Worm (Caenorhabditis elegans) whole organism, early embryonic: ENCODE measurements around the gene idpb-3.

Experiments used
- B0310.2 ChIP-seq: sonication (generic microtip); optimal IDR thresholded peaks from 2 replicates; lab custom pipeline; 2016; ENCODE audit warnings: mild to moderate bottlenecking, missing genetic modification characterization, missing compliant biosample characterization
- F13C5.2 ChIP-seq: sonication (generic microtip); optimal IDR thresholded peaks from 2 replicates; lab custom pipeline; 2017; ENCODE audit warnings: mild to moderate bottlenecking, missing genetic modification characterization, inconsistent platforms, missing compliant biosample characterization
- ama-1 ChIP-seq: fragments of 150-350 bp; optimal IDR thresholded peaks from 2 replicates; lab custom pipeline; 2014
- flt-1 ChIP-seq: fragments of 200-800 bp; sonication (Bioruptor generic); IDR thresholded peaks from 2 replicates; pipeline ENCODE4 v1.3.6; 2022; ENCODE audit warnings: missing genetic modification characterization, missing compliant biosample characterization
- sea-1 ChIP-seq: fragments of 200-800 bp; sonication (Bioruptor generic); conservative IDR thresholded peaks from 2 replicates; pipeline ENCODE4 v1.3.6; 2022; ENCODE audit warnings: missing genetic modification characterization, missing compliant biosample characterization

DNA sequence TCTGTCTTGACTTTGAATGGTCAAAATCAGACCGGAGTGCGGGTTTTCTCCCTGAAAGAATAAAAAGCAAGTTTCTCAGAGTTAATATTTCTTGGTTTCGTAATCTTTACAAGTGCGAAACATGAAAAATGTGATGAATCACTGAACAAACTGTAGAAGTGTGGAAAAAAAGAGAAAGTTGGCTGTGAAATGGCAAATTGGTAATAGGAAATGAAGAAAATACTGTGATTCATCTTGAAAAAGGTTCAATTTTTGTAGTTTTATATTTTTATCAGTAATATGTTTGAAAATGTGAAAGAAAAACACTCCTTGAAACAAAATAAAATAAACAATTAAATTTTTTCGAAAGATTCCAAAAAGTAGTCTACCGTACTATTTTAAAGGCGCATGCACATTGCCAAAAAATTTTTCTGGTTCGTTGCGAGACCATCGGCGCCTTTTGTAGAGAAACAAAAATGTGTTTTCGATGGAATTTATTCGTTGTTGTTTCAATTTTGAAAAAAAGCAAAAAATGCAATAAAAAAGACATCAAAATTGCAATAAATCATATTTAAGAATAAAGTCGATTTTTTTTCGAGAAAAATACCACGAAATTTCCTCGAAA is 9.9 kb downstream of the idpb-3 start, which contains the start of gene pld-1:
- TF ChIP-seq ama-1 (no peak), flt-1 (GFP tag; lab: Robert Waterston, UW) (no peak), sea-1 (GFP tag; lab: Robert Waterston, UW) (no peak), B0310.2 (no peak), F13C5.2 (tag; lab: Kevin White, UChicago) (no peak)
